Fruit fly (Drosophila melanogaster): ENCODE data around the gene kek5.
A peak's percentile ranks its signal among the peaks of the same experiment; 100 is the strongest.

The kek5 gene

DNA sequence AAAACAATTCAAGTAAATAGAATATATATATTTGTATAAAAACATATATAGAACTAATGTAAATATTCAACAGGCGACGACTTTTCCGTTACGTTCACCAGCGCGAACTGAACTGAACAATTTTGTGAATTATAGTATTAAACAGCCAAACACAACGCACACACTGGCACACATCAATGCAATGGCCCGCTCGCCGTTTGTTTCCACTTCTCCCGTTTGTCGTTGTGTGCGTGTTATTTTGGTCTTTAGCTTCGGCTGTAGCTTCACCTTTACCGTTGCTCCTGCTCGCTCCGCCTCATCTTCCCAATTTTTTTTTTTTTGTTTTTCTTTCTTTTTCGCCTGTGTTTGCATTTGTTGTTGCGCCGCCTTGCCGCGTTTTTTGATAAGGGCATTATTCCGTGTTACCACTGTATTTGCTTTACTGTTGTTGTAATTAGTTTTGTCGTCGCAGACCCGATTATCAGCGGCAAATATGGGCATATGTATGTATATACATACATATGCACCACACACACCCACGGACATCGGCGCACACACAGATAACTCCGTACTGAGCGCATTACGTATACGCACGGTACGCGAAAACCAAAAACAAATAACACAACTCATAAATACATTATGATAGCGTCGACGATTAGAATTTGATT, 45.0 kb upstream of the kek5 start, which contains the start of gene CG8051 (continued):
- TF ChIP-seq grau (tag; optimal IDR thresholded peaks at IDR 0.05): peak; percentile 90
- no peak for TF ChIP-seq wdn (GFP tag; IDR thresholded peaks at IDR 0.05)
- no peak for TF ChIP-seq CG10267 (tag; optimal IDR thresholded peaks at IDR 0.05)
- TF ChIP-seq CG5180 (GFP tag; optimal IDR thresholded peaks at IDR 0.05): no peak
- no peak for TF ChIP-seq unpg (GFP tag; optimal IDR thresholded peaks at IDR 0.05)
- TF ChIP-seq klu (GFP tag; IDR thresholded peaks at IDR 0.05): no peak
- TF ChIP-seq CG30020 (tag; optimal IDR thresholded peaks at IDR 0.05): no peak
- peak; percentile 71; the same call in 1 of the 2 replicates for TF ChIP-seq CG4360 (GFP tag; IDR thresholded peaks at IDR 0.05)
- no peak for TF ChIP-seq dati (GFP tag; IDR thresholded peaks at IDR 0.05)
- no peak for TF ChIP-seq Ravus (GFP tag; IDR thresholded peaks at IDR 0.05)
- no peak for TF ChIP-seq Gsc (GFP tag; IDR thresholded peaks at IDR 0.05)
- TF ChIP-seq CG7556 (GFP tag; optimal IDR thresholded peaks at IDR 0.05): no peak
- no peak for TF ChIP-seq al (GFP tag; IDR thresholded peaks at IDR 0.05)
- no peak for TF ChIP-seq Hand (GFP tag; optimal IDR thresholded peaks at IDR 0.05)
- TF ChIP-seq HmgD (GFP tag; optimal IDR thresholded peaks at IDR 0.05): peak; percentile 34
- TF ChIP-seq Gug (GFP tag; IDR thresholded peaks at IDR 0.05): no peak
- peak; percentile 27 for TF ChIP-seq Vsx1 (GFP tag; optimal IDR thresholded peaks at IDR 0.05)
- TF ChIP-seq gem (tag; optimal IDR thresholded peaks at IDR 0.05): peak; percentile 17
- peak; percentile 4 for TF ChIP-seq Meics (GFP tag; optimal IDR thresholded peaks at IDR 0.05)
- TF ChIP-seq dmrt99B (tag; optimal IDR thresholded peaks at IDR 0.05): peak; percentile 0
- TF ChIP-seq CG30403 (GFP tag; optimal IDR thresholded peaks at IDR 0.05): no peak
- no peak for TF ChIP-seq Fer3 (tag; optimal IDR thresholded peaks at IDR 0.05)
- peak; percentile 31 for TF ChIP-seq CG3995 (GFP tag; optimal IDR thresholded peaks at IDR 0.05)
- no peak for TF ChIP-seq mld (GFP tag; IDR thresholded peaks at IDR 0.05; ENCODE audit: partially characterized antibody)
- no peak for TF ChIP-seq HHEX (GFP tag; optimal IDR thresholded peaks at IDR 0.05)
- no peak for TF ChIP-seq knrl (GFP tag; IDR thresholded peaks at IDR 0.05; ENCODE audit: partially characterized antibody)
- TF ChIP-seq TFAM (GFP tag; optimal IDR thresholded peaks at IDR 0.05): no peak
- TF ChIP-seq Bteb2 (GFP tag; optimal IDR thresholded peaks at IDR 0.05): no peak
- no peak for TF ChIP-seq CG4617 (GFP tag; optimal IDR thresholded peaks at IDR 0.05; ENCODE audit: borderline replicate concordance)
- TF ChIP-seq CG2120 (GFP tag; optimal IDR thresholded peaks at IDR 0.05): no peak
- TF ChIP-seq CG7271 (tag; optimal IDR thresholded peaks at IDR 0.05): no peak
- 0 out of 2 replicates have a peak, but pooled peaks have one; percentile 39 for TF ChIP-seq rib (GFP tag; IDR thresholded peaks at IDR 0.05)
- no peak for TF ChIP-seq CG3847 (GFP tag; IDR thresholded peaks at IDR 0.05)
- TF ChIP-seq CG6254 (GFP tag; optimal IDR thresholded peaks at IDR 0.05): peak; percentile 44
- TF ChIP-seq Poxn (GFP tag; IDR thresholded peaks at IDR 0.05): no peak
- peak; percentile 14 for TF ChIP-seq CG1792 (GFP tag; optimal IDR thresholded peaks at IDR 0.05)
- TF ChIP-seq CG16813 (GFP tag; IDR thresholded peaks at IDR 0.05; ENCODE audit: partially characterized antibody): no peak
- TF ChIP-seq CG17829 (tag; optimal IDR thresholded peaks at IDR 0.05): no peak
- no peak for TF ChIP-seq CG2129 (GFP tag; IDR thresholded peaks at IDR 0.05; ENCODE audit: partially characterized antibody)
- no peak for TF ChIP-seq CG11695 (GFP tag; IDR thresholded peaks at IDR 0.05)
- TF ChIP-seq az2 (GFP tag; optimal IDR thresholded peaks at IDR 0.05): no peak
- TF ChIP-seq psq (GFP tag; optimal IDR thresholded peaks at IDR 0.05): peak; percentile 33
- no peak for TF ChIP-seq CG14710 (tag; optimal IDR thresholded peaks at IDR 0.05)
- peak; percentile 19 for TF ChIP-seq caup (GFP tag; optimal IDR thresholded peaks at IDR 0.05; ENCODE audit: severe bottlenecking)
- TF ChIP-seq CG7745 (tag; optimal IDR thresholded peaks at IDR 0.05): no peak
- TF ChIP-seq Hey (tag; optimal IDR thresholded peaks at IDR 0.05): no peak
- TF ChIP-seq Antp (GFP tag; optimal IDR thresholded peaks at IDR 0.05): no peak
- TF ChIP-seq CG15269 (tag; optimal IDR thresholded peaks at IDR 0.05): no peak
- TF ChIP-seq Elba2 (GFP tag; optimal IDR thresholded peaks at IDR 0.05): no peak
- TF ChIP-seq CG12744 (GFP tag; optimal IDR thresholded peaks at IDR 0.05): no peak

Measured in whole organism, embryonic.